Worm (Caenorhabditis elegans) whole organism, L4 larva: Measurements from ENCODE around the gene ztf-1.

ENCODE experiments used
- F37D6.2 ChIP-seq: sonication (generic microtip); optimal IDR thresholded peaks from 2 replicates; lab custom pipeline; 2016; ENCODE audit warnings: mild to moderate bottlenecking, missing genetic modification characterization, missing compliant biosample characterization
- F44E2.7 ChIP-seq: fragments of 200-800 bp; sonication (Bioruptor generic); IDR thresholded peaks from 2 replicates; pipeline ENCODE4 v2.1.2; 2022; ENCODE audit warnings: missing genetic modification characterization, missing compliant biosample characterization
- T20F7.1 ChIP-seq: fragments of 200-800 bp; sonication (Bioruptor generic); optimal IDR thresholded peaks from 2 replicates; lab custom pipeline; 2018; ENCODE audit warnings: mild to moderate bottlenecking, missing genetic modification characterization, missing compliant biosample characterization
- T26A8.4 ChIP-seq: fragments of 200-800 bp; sonication (Bioruptor generic); IDR thresholded peaks from 2 replicates; pipeline ENCODE4 v1.3.6; 2022; ENCODE audit warnings: missing genetic modification characterization, missing compliant biosample characterization
- ZK337.2 ChIP-seq: fragments of 200-800 bp; sonication (Bioruptor generic); IDR thresholded peaks from 2 replicates; pipeline ENCODE4 v1.3.6; 2022; ENCODE audit warnings: missing genetic modification reagents, missing genetic modification characterization, missing compliant biosample characterization
- aha-1 ChIP-seq: fragments of 150-350 bp; peaks from one replicate; lab custom pipeline; 2014; ENCODE audit warnings: missing biosample characterization, missing genetic modification characterization
- aly-2 ChIP-seq: sonication (generic microtip); optimal IDR thresholded peaks from 2 replicates; lab custom pipeline; 2018; ENCODE audit warnings: missing biosample characterization, missing genetic modification characterization
- ceh-20 ChIP-seq: fragments of 200-800 bp; sonication (Bioruptor generic); IDR thresholded peaks from 2 replicates; pipeline ENCODE4 v1.3.6; 2022; ENCODE audit warnings: missing genetic modification reagents, missing genetic modification characterization, missing compliant biosample characterization
- ceh-28 ChIP-seq: fragments of 150-350 bp; optimal IDR thresholded peaks from 2 replicates; lab custom pipeline; 2014; ENCODE audit warnings: missing biosample characterization, missing genetic modification reagents, missing genetic modification characterization
- ceh-44 ChIP-seq: fragments of 200-800 bp; sonication (Bioruptor generic); IDR thresholded peaks from 2 replicates; pipeline ENCODE4 v1.3.6; 2022; ENCODE audit warnings: missing genetic modification reagents, missing genetic modification characterization, missing compliant biosample characterization
- ceh-62 ChIP-seq: sonication (generic microtip); optimal IDR thresholded peaks from 2 replicates; lab custom pipeline; 2017; ENCODE audit warnings: missing biosample characterization, missing genetic modification characterization
- daf-12 ChIP-seq: fragments of 150-350 bp; optimal IDR thresholded peaks from 2 replicates; lab custom pipeline; 2014; ENCODE audit warnings: missing biosample characterization, missing genetic modification reagents, missing genetic modification characterization
- daf-19 ChIP-seq: fragments of 200-800 bp; sonication (Bioruptor generic); conservative IDR thresholded peaks from 2 replicates; pipeline ENCODE4 v1.3.6; 2022; ENCODE audit warnings: missing genetic modification characterization, missing compliant biosample characterization
- daf-8 ChIP-seq: fragments of 200-800 bp; sonication (Bioruptor generic); IDR thresholded peaks from 2 replicates; pipeline ENCODE4 v1.3.6; 2022; ENCODE audit warnings: missing genetic modification characterization, missing compliant biosample characterization
- dmd-6 ChIP-seq: fragments of 200-800 bp; sonication (Bioruptor generic); IDR thresholded peaks from 2 replicates; pipeline ENCODE4 v1.3.6; 2022; ENCODE audit warnings: missing genetic modification reagents, missing genetic modification characterization, missing compliant biosample characterization
- dmd-8 ChIP-seq: fragments of 200-800 bp; sonication (Bioruptor generic); IDR thresholded peaks from 2 replicates; pipeline ENCODE4 v1.3.6; 2022; ENCODE audit warnings: missing genetic modification characterization, missing compliant biosample characterization
- dmd-9 ChIP-seq: fragments of 200-800 bp; sonication (Bioruptor generic); IDR thresholded peaks from 2 replicates; pipeline ENCODE4 v1.3.6; 2022; ENCODE audit warnings: missing genetic modification reagents, missing genetic modification characterization, missing compliant biosample characterization
- dpl-1 ChIP-seq: fragments of 150-350 bp; optimal IDR thresholded peaks from 2 replicates; lab custom pipeline; 2014; ENCODE audit warnings: missing biosample characterization, missing genetic modification reagents, missing genetic modification characterization
- egl-27 ChIP-seq: sonication (generic microtip); optimal IDR thresholded peaks from 3 replicates; lab custom pipeline; 2017; ENCODE audit warnings: missing biosample characterization, missing genetic modification reagents, missing genetic modification characterization
- gei-8 ChIP-seq: fragments of 200-800 bp; sonication (Bioruptor generic); optimal IDR thresholded peaks from 2 replicates; lab custom pipeline; 2018; ENCODE audit warnings: mild to moderate bottlenecking, missing genetic modification characterization, missing compliant biosample characterization
- hif-1 ChIP-seq, 2 experiments: sonication (generic microtip); optimal IDR thresholded peaks; 2 replicates each; lab custom pipeline; 2016 to 2017; ENCODE audit warnings: missing compliant biosample characterization in 2 of 2, missing genetic modification characterization in 2 of 2, missing genetic modification reagents in 2 of 2, missing genotype in 2 of 2, mild to moderate bottlenecking in 1 of 2
- hlh-11 ChIP-seq: fragments of 200-800 bp; sonication (Bioruptor generic); optimal IDR thresholded peaks from 2 replicates; lab custom pipeline; 2018; ENCODE audit warnings: mild to moderate bottlenecking, missing genetic modification characterization, missing compliant biosample characterization
- hlh-30 ChIP-seq: sonication (generic microtip); optimal IDR thresholded peaks from 2 replicates; lab custom pipeline; 2017; ENCODE audit warnings: antibody characterized with exemption, mild to moderate bottlenecking, missing genetic modification characterization, missing compliant biosample characterization; ENCODE audit not compliant: insufficient read depth
- hmg-1.1 ChIP-seq: fragments of 200-800 bp; sonication (Bioruptor generic); IDR thresholded peaks from 2 replicates; pipeline ENCODE4 v1.3.6; 2022; ENCODE audit warnings: missing genetic modification reagents, missing genetic modification characterization, missing compliant biosample characterization
- lim-7 ChIP-seq: fragments of 200-800 bp; sonication (Bioruptor generic); IDR thresholded peaks from 2 replicates; pipeline ENCODE4 v1.3.6; 2022; ENCODE audit warnings: missing genetic modification characterization, missing compliant biosample characterization
- lin-38 ChIP-seq: fragments of 200-800 bp; sonication (Bioruptor generic); IDR thresholded peaks from 2 replicates; pipeline ENCODE4 v1.3.6; 2022; ENCODE audit warnings: missing genetic modification reagents, missing genetic modification characterization, missing compliant biosample characterization
- lsy-2 ChIP-seq, 2 experiments: fragments of 150-350 bp in 1 of 2; sonication (generic microtip) in 1 of 2; optimal IDR thresholded peaks; 2 replicates each; lab custom pipeline; 2014 to 2017; ENCODE audit warnings: missing biosample characterization in 2 of 2, missing genetic modification characterization in 2 of 2
- mdl-1 ChIP-seq, 2 experiments: fragments of 150-350 bp in 1 of 2; sonication (generic microtip) in 1 of 2; optimal IDR thresholded peaks; 2 replicates each; lab custom pipeline; 2014 to 2017; ENCODE audit warnings: missing biosample characterization in 2 of 2, missing genetic modification characterization in 2 of 2
- mdt-29 ChIP-seq: fragments of 200-800 bp; sonication (Bioruptor generic); IDR thresholded peaks from 2 replicates; pipeline ENCODE4 v1.3.6; 2022; ENCODE audit warnings: missing genetic modification reagents, missing genetic modification characterization, missing compliant biosample characterization
- mep-1 ChIP-seq: fragments of 150-350 bp; sonication (generic microtip); optimal IDR thresholded peaks from 3 replicates; lab custom pipeline; 2014; ENCODE audit warnings: missing biosample characterization, missing genetic modification characterization
- mes-2 ChIP-seq: sonication (generic microtip); optimal IDR thresholded peaks from 2 replicates; lab custom pipeline; 2016; ENCODE audit warnings: missing genotype, mild to moderate bottlenecking, missing genetic modification characterization, missing compliant biosample characterization; ENCODE audit not compliant: poor library complexity, severe bottlenecking
- mxl-3 ChIP-seq: fragments of 200-800 bp; sonication (Bioruptor generic); optimal IDR thresholded peaks from 2 replicates; lab custom pipeline; 2018; ENCODE audit warnings: mild to moderate bottlenecking, missing genetic modification characterization, missing compliant biosample characterization
- nhr-10 ChIP-seq: fragments of 150-350 bp; optimal IDR thresholded peaks from 2 replicates; lab custom pipeline; 2014; ENCODE audit warnings: missing biosample characterization, missing genetic modification characterization
- nhr-237 ChIP-seq: sonication (generic microtip); optimal IDR thresholded peaks from 2 replicates; lab custom pipeline; 2017; ENCODE audit warnings: missing biosample characterization, missing genetic modification characterization
- nhr-41 ChIP-seq: fragments of 200-800 bp; sonication (Bioruptor generic); IDR thresholded peaks from 2 replicates; pipeline ENCODE4 v1.3.6; 2022; ENCODE audit warnings: missing genetic modification reagents, missing genetic modification characterization, missing compliant biosample characterization
- nhr-48 ChIP-seq: sonication (generic microtip); optimal IDR thresholded peaks from 2 replicates; lab custom pipeline; 2016; ENCODE audit warnings: mild to moderate bottlenecking, missing genetic modification characterization, missing compliant biosample characterization
- nhr-76 ChIP-seq: fragments of 150-350 bp; optimal IDR thresholded peaks from 2 replicates; lab custom pipeline; 2014; ENCODE audit warnings: missing biosample characterization, missing genetic modification characterization
- pqm-1 ChIP-seq: sonication (generic microtip); optimal IDR thresholded peaks from 2 replicates; lab custom pipeline; 2017; ENCODE audit warnings: missing biosample characterization, missing genetic modification characterization
- rbr-2 ChIP-seq: sonication (generic microtip); optimal IDR thresholded peaks from 2 replicates; lab custom pipeline; 2016; ENCODE audit warnings: missing genotype, missing genetic modification characterization, missing compliant biosample characterization
- sdz-12 ChIP-seq: fragments of 200-800 bp; sonication (Bioruptor generic); optimal IDR thresholded peaks from 2 replicates; lab custom pipeline; 2018; ENCODE audit warnings: mild to moderate bottlenecking, missing genetic modification characterization, missing compliant biosample characterization
- snpc-1.2 ChIP-seq: fragments of 200-800 bp; sonication (Bioruptor generic); IDR thresholded peaks from 2 replicates; pipeline ENCODE4 v1.3.6; 2022; ENCODE audit warnings: missing genetic modification reagents, missing genetic modification characterization, missing compliant biosample characterization
- snpc-4 ChIP-seq: fragments of 150-350 bp; optimal IDR thresholded peaks from 2 replicates; lab custom pipeline; 2014; ENCODE audit warnings: missing biosample characterization, missing genetic modification characterization
- spr-1 ChIP-seq: sonication (generic microtip); optimal IDR thresholded peaks from 2 replicates; lab custom pipeline; 2016; ENCODE audit warnings: mild to moderate bottlenecking, missing genetic modification characterization, missing compliant biosample characterization
- spr-3 ChIP-seq: fragments of 200-800 bp; sonication (Bioruptor generic); optimal IDR thresholded peaks from 2 replicates; lab custom pipeline; 2018; ENCODE audit warnings: mild to moderate bottlenecking, missing genetic modification characterization, missing compliant biosample characterization
- tag-97 ChIP-seq: fragments of 200-800 bp; sonication (Bioruptor generic); IDR thresholded peaks from 2 replicates; pipeline ENCODE4 v1.3.6; 2022; ENCODE audit warnings: missing genetic modification characterization, missing compliant biosample characterization
- tra-1 ChIP-seq: fragments of 200-800 bp; sonication (Bioruptor generic); IDR thresholded peaks from 2 replicates; pipeline ENCODE4 v1.3.6; 2022; ENCODE audit warnings: missing genetic modification reagents, missing genetic modification characterization, missing compliant biosample characterization
- unc-62 ChIP-seq, 3 experiments: fragments of 150-350 bp in 1 of 3; sonication (generic microtip); optimal IDR thresholded peaks in 2 of 3; peaks in 1 of 3; 1 replicate in 1 of 3; 2 replicates in 2 of 3; lab custom pipeline; 2014 to 2017; ENCODE audit warnings: missing biosample characterization in 3 of 3, missing genetic modification characterization in 3 of 3, missing genetic modification reagents in 3 of 3, missing genotype in 1 of 3
- zag-1 ChIP-seq: fragments of 150-350 bp; optimal IDR thresholded peaks from 2 replicates; lab custom pipeline; 2014; ENCODE audit warnings: missing biosample characterization, missing genetic modification characterization
- zfp-3 ChIP-seq: fragments of 200-800 bp; sonication (Bioruptor generic); conservative IDR thresholded peaks from 2 replicates; pipeline ENCODE4 v1.3.6; 2022; ENCODE audit warnings: missing genetic modification reagents, missing genetic modification characterization, missing compliant biosample characterization
- zip-2 ChIP-seq: fragments of 150-350 bp; optimal IDR thresholded peaks from 2 replicates; lab custom pipeline; 2014; ENCODE audit warnings: missing biosample characterization, missing genetic modification characterization
- ztf-11 ChIP-seq: fragments of 150-350 bp; optimal IDR thresholded peaks from 2 replicates; lab custom pipeline; 2014; ENCODE audit warnings: missing biosample characterization, missing genetic modification characterization
- ztf-7 ChIP-seq: fragments of 150-350 bp; optimal IDR thresholded peaks from 2 replicates; lab custom pipeline; 2014; ENCODE audit warnings: missing biosample characterization, missing genetic modification characterization

The ztf-1 gene

DNA sequence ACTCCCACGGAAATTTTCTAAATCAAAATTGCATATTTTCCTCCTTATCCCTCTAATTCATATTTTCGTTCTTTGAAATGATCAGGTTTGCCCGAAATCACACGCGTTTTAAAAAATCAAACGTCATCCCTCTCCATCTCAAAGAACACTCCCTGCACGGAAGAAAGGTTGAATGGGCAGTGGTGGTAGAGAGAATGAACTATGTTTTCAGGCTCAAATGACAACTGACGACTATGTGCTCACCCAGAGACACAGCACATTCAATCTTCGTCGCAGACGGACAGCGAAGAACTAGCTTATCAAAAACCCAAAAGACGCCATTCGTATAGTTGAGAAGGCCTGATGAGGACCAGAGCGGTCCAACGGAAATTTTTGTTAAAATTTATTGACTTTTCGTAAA is 52.4 kb downstream of the ztf-1 start:
- no peak for TF ChIP-seq nhr-237 (tag; lab: Kevin White, UChicago)
- TF ChIP-seq lsy-2 (tag; optimal IDR thresholded peaks at IDR 0.05; lab: Kevin White, UChicago): no peak
- peak; percentile 21 for TF ChIP-seq hlh-30 (tag; lab: Kevin White, UChicago)
- TF ChIP-seq snpc-4 (tag; lab: Kevin White, UChicago): no peak
- no peak for TF ChIP-seq dmd-8 (GFP tag; lab: Robert Waterston, UW)
- no peak for TF ChIP-seq tra-1 (GFP tag; lab: Robert Waterston, UW)
- TF ChIP-seq sdz-12 (GFP tag; lab: Kevin White, UChicago): no peak
- TF ChIP-seq dmd-9 (GFP tag; lab: Robert Waterston, UW): no peak
- no peak for TF ChIP-seq gei-8 (GFP tag; lab: Kevin White, UChicago)
- TF ChIP-seq snpc-1.2: no peak
- no peak for TF ChIP-seq hif-1 (tag; optimal IDR thresholded peaks at IDR 0.05; lab: Kevin White, UChicago)
- TF ChIP-seq ztf-11 (tag; lab: Kevin White, UChicago): no peak
- TF ChIP-seq ceh-20 (GFP tag; lab: Robert Waterston, UW): 0 out of 2 replicates have a peak, but pooled peaks have one; percentile 9
- TF ChIP-seq egl-27 (tag; lab: Kevin White, UChicago): no peak
- no peak for TF ChIP-seq spr-1 (tag; lab: Kevin White, UChicago)
- no peak for TF ChIP-seq tag-97
- TF ChIP-seq ceh-44 (GFP tag; lab: Robert Waterston, UW): no peak
- no peak for TF ChIP-seq T20F7.1 (GFP tag; lab: Kevin White, UChicago)
- no peak for TF ChIP-seq hmg-1.1
- TF ChIP-seq dmd-6 (GFP tag; lab: Robert Waterston, UW): 0 out of 2 replicates have a peak, but pooled peaks have one; percentile 9
- TF ChIP-seq unc-62 (GFP tag; optimal IDR thresholded peaks at IDR 0.05 in 1 of 2; lab: Kevin White, UChicago): no peak
- TF ChIP-seq unc-62 (tag; optimal IDR thresholded peaks at IDR 0.05; lab: Kevin White, UChicago): no peak
- peak; percentile 49 for TF ChIP-seq mes-2 (tag; lab: Kevin White, UChicago)
- TF ChIP-seq zfp-3 (GFP tag; lab: Robert Waterston, UW): no peak; the same call in 1 of the 2 replicates
- TF ChIP-seq daf-19: no peak
- TF ChIP-seq F37D6.2: no peak
- TF ChIP-seq daf-12: no peak
- peak; percentile 15 for TF ChIP-seq mep-1
- no peak for TF ChIP-seq ZK337.2 (GFP tag; lab: Robert Waterston, UW)
- no peak for TF ChIP-seq ceh-28 (tag; lab: Kevin White, UChicago)
- no peak for TF ChIP-seq rbr-2 (tag; lab: Kevin White, UChicago)
- peak; percentile 67 for TF ChIP-seq aha-1 (tag; lab: Kevin White, UChicago)
- no peak for TF ChIP-seq spr-3
- no peak for TF ChIP-seq nhr-48 (tag; lab: Kevin White, UChicago)
- no peak for TF ChIP-seq mdl-1 (tag; optimal IDR thresholded peaks at IDR 0.05; lab: Kevin White, UChicago)
- TF ChIP-seq T26A8.4 (GFP tag; lab: Robert Waterston, UW): no peak
- no peak for TF ChIP-seq zag-1
- TF ChIP-seq zip-2 (tag; lab: Kevin White, UChicago): no peak
- no peak for TF ChIP-seq aly-2 (tag; lab: Kevin White, UChicago)
- TF ChIP-seq daf-8 (GFP tag; lab: Robert Waterston, UW): no peak
- no peak for TF ChIP-seq F44E2.7
- no peak for TF ChIP-seq ceh-62
- TF ChIP-seq lim-7: no peak
- TF ChIP-seq lin-38 (GFP tag; lab: Robert Waterston, UW): 0 out of 2 replicates have a peak, but pooled peaks have one; percentile 10
- TF ChIP-seq hlh-11: peak; percentile 47
- no peak for TF ChIP-seq mdt-29
- TF ChIP-seq ztf-7 (tag; lab: Kevin White, UChicago): no peak
- no peak for TF ChIP-seq mxl-3 (GFP tag; lab: Kevin White, UChicago)
- no peak for TF ChIP-seq pqm-1 (tag; lab: Kevin White, UChicago)
- no peak for TF ChIP-seq nhr-76 (tag; lab: Kevin White, UChicago)
- TF ChIP-seq dpl-1 (GFP tag; lab: Kevin White, UChicago): no peak
- TF ChIP-seq nhr-10 (tag; lab: Kevin White, UChicago): no peak
- no peak for TF ChIP-seq nhr-41 (GFP tag; lab: Robert Waterston, UW)
